Worm (Caenorhabditis elegans) whole organism, late embryonic: ENCODE measurements around the gene mtcu-2.

ENCODE experiments used
- C08G9.2 ChIP-seq: sonication (generic microtip); optimal IDR thresholded peaks from 2 replicates; lab custom pipeline; 2016; ENCODE audit warnings: mild to moderate bottlenecking, missing genetic modification characterization, moderate library complexity, missing compliant biosample characterization
- C38D4.7 ChIP-seq: fragments of 200-800 bp; sonication (Bioruptor generic); optimal IDR thresholded peaks from 2 replicates; lab custom pipeline; 2018; ENCODE audit warnings: mild to moderate bottlenecking, missing genetic modification characterization, moderate library complexity, missing compliant biosample characterization
- K02D7.2 ChIP-seq: sonication (generic microtip); optimal IDR thresholded peaks from 2 replicates; lab custom pipeline; 2017; ENCODE audit warnings: mild to moderate bottlenecking, missing genetic modification characterization, missing compliant biosample characterization
- ahr-1 ChIP-seq: sonication (generic microtip); optimal IDR thresholded peaks from 2 replicates; lab custom pipeline; 2016; ENCODE audit warnings: missing genetic modification characterization, missing compliant biosample characterization
- ama-1 ChIP-seq: fragments of 150-350 bp; optimal IDR thresholded peaks from 2 replicates; lab custom pipeline; 2014
- ceh-30 ChIP-seq: fragments of 150-350 bp; optimal IDR thresholded peaks from 2 replicates; lab custom pipeline; 2014; ENCODE audit warnings: missing biosample characterization, missing genetic modification characterization
- ceh-31 ChIP-seq: sonication (generic microtip); optimal IDR thresholded peaks from 2 replicates; lab custom pipeline; 2016; ENCODE audit warnings: missing genetic modification characterization, missing compliant biosample characterization
- ceh-45 ChIP-seq: fragments of 200-800 bp; sonication (Bioruptor generic); IDR thresholded peaks from 2 replicates; pipeline ENCODE4 v1.3.6; 2022; ENCODE audit warnings: missing genetic modification reagents, missing genetic modification characterization, missing compliant biosample characterization
- che-1 ChIP-seq: sonication (generic microtip); optimal IDR thresholded peaks from 2 replicates; lab custom pipeline; 2016; ENCODE audit warnings: mild to moderate bottlenecking, missing genetic modification characterization, missing compliant biosample characterization
- dmd-4 ChIP-seq: sonication (generic microtip); optimal IDR thresholded peaks from 2 replicates; lab custom pipeline; 2016; ENCODE audit warnings: borderline replicate concordance, missing genetic modification characterization, missing compliant biosample characterization
- elt-4 ChIP-seq: sonication (generic microtip); optimal IDR thresholded peaks from 2 replicates; lab custom pipeline; 2016; ENCODE audit warnings: missing genetic modification characterization, missing compliant biosample characterization
- ets-4 ChIP-seq: sonication (generic microtip); optimal IDR thresholded peaks from 2 replicates; lab custom pipeline; 2016; ENCODE audit warnings: missing genetic modification characterization, missing compliant biosample characterization
- eyg-1 ChIP-seq: sonication (generic microtip); optimal IDR thresholded peaks from 2 replicates; lab custom pipeline; 2016; ENCODE audit warnings: missing genotype, missing genetic modification characterization, missing compliant biosample characterization
- fax-1 ChIP-seq: sonication (generic microtip); optimal IDR thresholded peaks from 2 replicates; lab custom pipeline; 2016; ENCODE audit warnings: missing genotype, missing genetic modification characterization, missing compliant biosample characterization
- fkh-10 ChIP-seq: fragments of 150-350 bp; optimal IDR thresholded peaks from 2 replicates; lab custom pipeline; 2014; ENCODE audit warnings: missing biosample characterization, missing genetic modification reagents, missing genetic modification characterization
- fkh-6 ChIP-seq: sonication (generic microtip); optimal IDR thresholded peaks from 2 replicates; lab custom pipeline; 2016; ENCODE audit warnings: missing genetic modification characterization, missing compliant biosample characterization
- gmeb-2 ChIP-seq: sonication (generic microtip); optimal IDR thresholded peaks from 2 replicates; lab custom pipeline; 2016; ENCODE audit warnings: missing genetic modification characterization, inconsistent platforms, missing compliant biosample characterization
- hlh-13 ChIP-seq: fragments of 200-800 bp; sonication (Bioruptor generic); optimal IDR thresholded peaks from 2 replicates; lab custom pipeline; 2018; ENCODE audit warnings: mild to moderate bottlenecking, missing genetic modification characterization, missing compliant biosample characterization
- hlh-15 ChIP-seq: sonication (generic microtip); optimal IDR thresholded peaks from 2 replicates; lab custom pipeline; 2016; ENCODE audit warnings: missing genetic modification characterization, missing compliant biosample characterization
- hlh-6 ChIP-seq: sonication (generic microtip); optimal IDR thresholded peaks from 2 replicates; lab custom pipeline; 2016; ENCODE audit warnings: missing genotype, missing genetic modification characterization, missing compliant biosample characterization
- hlh-8 ChIP-seq: sonication (generic microtip); optimal IDR thresholded peaks from 2 replicates; lab custom pipeline; 2016; ENCODE audit warnings: missing genotype, missing genetic modification characterization, missing compliant biosample characterization
- lin-11 ChIP-seq: fragments of 200-800 bp; sonication (Bioruptor generic); optimal IDR thresholded peaks from 2 replicates; lab custom pipeline; 2018; ENCODE audit warnings: mild to moderate bottlenecking, missing genetic modification characterization, missing compliant biosample characterization
- mec-3 ChIP-seq: sonication (generic microtip); optimal IDR thresholded peaks from 2 replicates; lab custom pipeline; 2016; ENCODE audit warnings: borderline replicate concordance, missing genetic modification characterization, missing compliant biosample characterization
- pax-1 ChIP-seq: fragments of 150-350 bp; optimal IDR thresholded peaks from 2 replicates; lab custom pipeline; 2014; ENCODE audit warnings: missing biosample characterization, missing genetic modification characterization
- pha-2 ChIP-seq: sonication (generic microtip); optimal IDR thresholded peaks from 2 replicates; lab custom pipeline; 2017; ENCODE audit warnings: mild to moderate bottlenecking, missing genetic modification characterization, missing compliant biosample characterization
- pha-4 ChIP-seq: fragments of 150-350 bp; optimal IDR thresholded peaks from 2 replicates; lab custom pipeline; 2018; ENCODE audit warnings: missing biosample characterization, missing genetic modification reagents, missing genetic modification characterization
- pros-1 ChIP-seq: fragments of 150-350 bp; optimal IDR thresholded peaks from 2 replicates; lab custom pipeline; 2014; ENCODE audit warnings: missing biosample characterization, missing genetic modification reagents, missing genetic modification characterization
- rnt-1 ChIP-seq: sonication (generic microtip); optimal IDR thresholded peaks from 2 replicates; lab custom pipeline; 2016; ENCODE audit warnings: missing genetic modification characterization, missing compliant biosample characterization
- sdc-2 ChIP-seq: sonication (generic microtip); optimal IDR thresholded peaks from 2 replicates; lab custom pipeline; 2016; ENCODE audit warnings: missing genotype, missing genetic modification characterization, missing compliant biosample characterization
- tbx-2 ChIP-seq: sonication (generic microtip); optimal IDR thresholded peaks from 2 replicates; lab custom pipeline; 2016; ENCODE audit warnings: missing genetic modification characterization, missing compliant biosample characterization
- tbx-7 ChIP-seq: sonication (generic microtip); optimal IDR thresholded peaks from 2 replicates; lab custom pipeline; 2016; ENCODE audit warnings: missing genotype, missing genetic modification characterization, missing compliant biosample characterization
- unc-42 ChIP-seq: sonication (generic microtip); optimal IDR thresholded peaks from 2 replicates; lab custom pipeline; 2016; ENCODE audit warnings: missing genotype, missing genetic modification characterization, missing compliant biosample characterization
- unc-55 ChIP-seq: sonication (generic microtip); optimal IDR thresholded peaks from 2 replicates; lab custom pipeline; 2017; ENCODE audit warnings: missing biosample characterization, missing genetic modification reagents, missing genetic modification characterization
- unc-86 ChIP-seq: sonication (generic microtip); optimal IDR thresholded peaks from 2 replicates; lab custom pipeline; 2016; ENCODE audit warnings: missing genetic modification characterization, missing compliant biosample characterization

mtcu-2 gene

DNA sequence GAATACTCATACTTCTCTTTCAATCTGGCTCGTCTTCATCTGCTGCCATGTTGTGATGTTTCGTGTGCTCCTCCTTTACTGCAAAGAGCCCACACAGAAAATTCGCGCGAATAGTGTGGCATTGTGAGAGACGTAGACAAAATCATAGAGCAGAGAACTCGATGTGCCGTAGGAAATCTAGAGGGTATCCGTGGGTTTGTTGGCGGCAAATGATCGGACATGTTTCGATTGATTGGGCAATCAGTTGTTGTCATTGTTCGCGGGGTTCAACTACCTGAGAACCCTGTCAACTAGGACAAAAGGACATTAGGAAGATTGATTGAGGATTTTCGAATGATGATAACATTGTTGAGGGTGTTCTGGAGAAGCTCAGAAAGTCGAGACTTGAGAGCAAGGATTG, 8.0 kb downstream of the mtcu-2 start:
- TF ChIP-seq unc-55 (GFP tag; lab: Kevin White, UChicago) (peak; percentile 93), hlh-15 (no peak), rnt-1 (tag; lab: Kevin White, UChicago) (peak; percentile 35), fkh-6 (no peak)
- TF ChIP-seq, all 69 proteins: peak for 2

DNA sequence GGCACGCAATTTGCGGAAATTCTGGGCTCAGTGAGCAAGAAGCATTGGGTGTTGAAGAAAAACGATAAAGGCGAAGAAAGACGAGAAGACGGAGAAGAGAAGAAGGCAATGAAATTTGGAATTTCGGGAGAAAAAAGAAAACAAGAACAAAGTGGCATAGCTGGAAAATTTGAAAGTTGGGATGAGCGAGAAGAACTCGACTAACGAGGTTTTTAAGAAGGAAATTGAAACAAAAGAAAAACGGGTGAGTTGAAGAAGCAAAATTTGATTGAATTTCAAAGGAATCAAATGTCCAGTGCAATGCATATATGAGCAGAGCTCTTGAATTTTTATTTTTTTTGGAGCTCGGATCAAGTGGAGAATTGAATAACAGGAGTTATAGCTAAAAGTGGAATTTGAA, 11.3 kb downstream of the mtcu-2 start:
- TF ChIP-seq unc-42 (tag; lab: Kevin White, UChicago), result peak; percentile 91
- no peak for TF ChIP-seq ets-4 (tag; lab: Kevin White, UChicago)
- TF ChIP-seq, all 69 proteins: peak for 1

DNA sequence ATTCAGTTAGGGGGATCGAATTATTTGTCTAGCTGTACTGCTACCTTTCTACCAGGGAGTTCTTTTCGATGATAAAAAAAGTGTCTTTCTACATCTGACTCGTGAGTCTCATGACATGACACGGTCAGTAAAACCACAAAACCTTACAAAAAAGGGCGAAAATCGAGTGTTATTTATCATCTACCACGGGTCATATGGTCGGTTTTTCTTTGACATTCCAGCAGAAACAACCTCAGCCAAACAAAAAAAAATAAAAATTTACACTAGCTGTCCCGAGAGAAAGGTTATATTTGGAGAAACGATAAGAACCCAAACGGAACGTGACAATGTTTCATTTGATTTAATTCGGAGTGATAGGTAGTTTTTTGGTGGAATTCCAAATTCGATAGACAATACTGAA, 13.3 kb downstream of the mtcu-2 start:
- TF ChIP-seq pros-1 (tag; lab: Kevin White, UChicago) (no peak), hlh-6 (tag; lab: Kevin White, UChicago) (no peak), gmeb-2 (tag; lab: Kevin White, UChicago) (no peak), pha-2 (tag; lab: Kevin White, UChicago) (no peak), C38D4.7 (GFP tag; lab: Kevin White, UChicago) (no peak), dmd-4 (no peak), elt-4 (tag; lab: Kevin White, UChicago) (no peak), pha-4 (tag; lab: Kevin White, UChicago) (no peak), che-1 (no peak), eyg-1 (tag; lab: Kevin White, UChicago) (no peak), tbx-2 (tag; lab: Kevin White, UChicago) (no peak), tbx-7 (tag; lab: Kevin White, UChicago) (no peak), lin-11 (tag; lab: Kevin White, UChicago) (no peak), unc-86 (tag; lab: Kevin White, UChicago) (no peak), hlh-15 (no peak), hlh-8 (no peak), sdc-2 (tag; lab: Kevin White, UChicago) (no peak)

DNA sequence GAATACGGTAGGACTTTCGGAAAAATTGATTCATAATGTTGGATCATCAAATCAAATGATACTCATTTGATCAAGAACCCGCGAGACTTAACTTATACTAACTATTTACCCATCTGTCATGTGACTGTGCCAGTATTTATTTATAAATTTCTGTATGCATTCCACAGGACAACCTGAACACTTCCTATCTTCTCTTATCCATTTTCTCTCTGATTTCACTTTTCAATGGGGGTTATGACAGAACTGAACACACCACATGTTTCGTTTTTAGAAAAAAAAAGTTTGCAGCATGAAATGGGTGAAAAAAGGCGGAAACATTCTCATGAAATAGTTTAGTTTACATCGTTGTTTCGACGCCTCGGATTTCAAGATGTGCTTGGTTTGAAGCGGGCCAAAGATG, 15.5 kb downstream of the mtcu-2 start:
- TF ChIP-seq hlh-15 (no peak), ceh-45 (GFP tag; lab: Robert Waterston, UW) (no peak), ceh-30 (tag; lab: Kevin White, UChicago) (no peak), ama-1 (lab: Kevin White, UChicago) (no peak), mec-3 (tag; lab: Kevin White, UChicago) (no peak), unc-86 (tag; lab: Kevin White, UChicago) (no peak), hlh-13 (GFP tag; lab: Kevin White, UChicago) (no peak), hlh-8 (no peak), C08G9.2 (no peak), eyg-1 (tag; lab: Kevin White, UChicago) (no peak), fkh-10 (GFP tag; lab: Kevin White, UChicago) (no peak), sdc-2 (tag; lab: Kevin White, UChicago) (no peak), pax-1 (tag; lab: Kevin White, UChicago) (no peak), fax-1 (no peak), che-1 (no peak), pha-2 (tag; lab: Kevin White, UChicago) (no peak), fkh-6 (no peak), gmeb-2 (tag; lab: Kevin White, UChicago) (no peak), dmd-4 (no peak)

DNA sequence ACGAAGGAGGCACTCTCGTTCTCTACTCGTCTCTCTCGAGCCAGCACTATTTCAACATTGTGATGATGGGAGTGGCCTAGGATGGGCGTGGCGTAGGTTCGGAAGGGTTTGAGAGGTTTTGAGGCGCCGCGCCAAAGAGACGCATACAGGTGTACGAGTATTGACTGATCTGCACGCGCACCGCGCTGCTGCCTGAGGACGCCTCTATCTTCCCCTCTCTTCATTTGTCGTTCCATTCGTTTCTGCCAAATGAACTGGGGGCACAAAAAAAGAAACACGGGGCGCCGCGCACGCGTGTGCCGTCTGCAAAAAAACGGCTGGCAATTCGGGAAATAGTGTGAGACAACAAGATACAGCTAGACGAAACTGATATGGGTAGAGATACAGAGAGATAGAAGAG, 17.0 kb downstream of the mtcu-2 start, which contains the start of gene lec-2:
lec-2 (minus strand) TSS at position 171 of the 400 bp plus-strand sequence.
- TF ChIP-seq K02D7.2 (tag; lab: Kevin White, UChicago) (no peak), fkh-10 (GFP tag; lab: Kevin White, UChicago) (no peak), ahr-1 (tag; lab: Kevin White, UChicago) (no peak), ceh-45 (GFP tag; lab: Robert Waterston, UW) (no peak), ceh-31 (tag; lab: Kevin White, UChicago) (no peak), che-1 (no peak), hlh-13 (GFP tag; lab: Kevin White, UChicago) (no peak)
